Fruit fly (Drosophila melanogaster) whole organism, prepupa: Measurements from ENCODE around the gene awd.

Experiments
- CG10669 ChIP-seq: fragments of 200-800 bp; sonication (Bioruptor generic); optimal IDR thresholded peaks from 3 replicates; lab custom pipeline; 2018; ENCODE audit warnings: missing biosample characterization, mild to moderate bottlenecking, missing genetic modification characterization, moderate library complexity
- CG11294 ChIP-seq: fragments of 200-800 bp; sonication (Bioruptor generic); IDR thresholded peaks from 2 replicates; pipeline ENCODE4 v1.3.6; 2022; ENCODE audit warnings: missing biosample characterization, missing genetic modification characterization
- CG11902 ChIP-seq: fragments of 200-800 bp; sonication (Bioruptor generic); optimal IDR thresholded peaks from 3 replicates; lab custom pipeline; 2016; ENCODE audit warnings: missing biosample characterization, missing genetic modification characterization
- CG1621 ChIP-seq: fragments of 200-800 bp; sonication (Bioruptor generic); optimal IDR thresholded peaks from 3 replicates; lab custom pipeline; 2018; ENCODE audit warnings: missing biosample characterization, mild to moderate bottlenecking, missing genetic modification characterization
- CG31627 ChIP-seq: fragments of 200-800 bp; sonication (Bioruptor generic); optimal IDR thresholded peaks from 3 replicates; lab custom pipeline; 2016; ENCODE audit warnings: missing biosample characterization, missing genetic modification characterization
- CG32006 ChIP-seq: fragments of 200-800 bp; sonication (Bioruptor generic); optimal IDR thresholded peaks from 3 replicates; lab custom pipeline; 2017; ENCODE audit warnings: missing biosample characterization, mild to moderate bottlenecking, missing genetic modification characterization
- CG3919 ChIP-seq: fragments of 200-800 bp; sonication (Bioruptor generic); optimal IDR thresholded peaks from 3 replicates; lab custom pipeline; 2016; ENCODE audit warnings: missing biosample characterization, missing genetic modification characterization
- CG4318 ChIP-seq: fragments of 200-800 bp; sonication (Bioruptor generic); optimal IDR thresholded peaks from 3 replicates; lab custom pipeline; 2017; ENCODE audit warnings: missing biosample characterization, mild to moderate bottlenecking, missing genetic modification characterization
- CG7368 ChIP-seq: fragments of 200-800 bp; sonication (Bioruptor generic); optimal IDR thresholded peaks from 3 replicates; lab custom pipeline; 2016; ENCODE audit warnings: missing biosample characterization, missing genetic modification characterization
- CG8119 ChIP-seq: fragments of 200-800 bp; sonication (Bioruptor generic); IDR thresholded peaks from 3 replicates; pipeline ENCODE4 v1.3.6; 2022; ENCODE audit warnings: missing biosample characterization, missing genetic modification characterization
- CG8319 ChIP-seq: fragments of 200-800 bp; sonication (Bioruptor generic); optimal IDR thresholded peaks from 3 replicates; lab custom pipeline; 2016; ENCODE audit warnings: missing biosample characterization, missing genetic modification characterization
- CG9139 ChIP-seq: fragments of 200-800 bp; sonication (Bioruptor generic); optimal IDR thresholded peaks from 3 replicates; lab custom pipeline; 2017; ENCODE audit warnings: missing biosample characterization, mild to moderate bottlenecking, missing genetic modification characterization
- Eip78C ChIP-seq: fragments of 200-800 bp; sonication (Bioruptor generic); peaks from one replicate; lab custom pipeline; 2016; ENCODE audit warnings: missing biosample characterization, missing genetic modification characterization
- Eip93F ChIP-seq: fragments of 200-800 bp; sonication (Bioruptor generic); optimal IDR thresholded peaks from 2 replicates; lab custom pipeline; 2016; ENCODE audit warnings: missing biosample characterization, mild to moderate bottlenecking, missing genetic modification characterization
- Ets96B ChIP-seq: fragments of 200-800 bp; optimal IDR thresholded peaks from 2 replicates; lab custom pipeline; 2019; ENCODE audit warnings: missing biosample characterization, mild to moderate bottlenecking, missing genetic modification characterization, moderate library complexity
- Gug ChIP-seq: fragments of 200-800 bp; sonication (Bioruptor generic); IDR thresholded peaks from 2 replicates; pipeline ENCODE4 v1.3.6; 2022; ENCODE audit warnings: missing biosample characterization, missing genetic modification characterization
- Hr38 ChIP-seq: sonication (Bioruptor generic); optimal IDR thresholded peaks from 2 replicates; lab custom pipeline; 2016; ENCODE audit warnings: missing biosample characterization, missing genetic modification characterization
- Hr39 ChIP-seq: fragments of 200-800 bp; sonication (Bioruptor generic); optimal IDR thresholded peaks from 2 replicates; lab custom pipeline; 2016; ENCODE audit warnings: missing biosample characterization, missing genetic modification characterization
- Hr4 ChIP-seq: fragments of 200-800 bp; sonication (Bioruptor generic); optimal IDR thresholded peaks from 3 replicates; lab custom pipeline; 2016; ENCODE audit warnings: missing biosample characterization, missing genetic modification characterization
- Lpt ChIP-seq: fragments of 200-800 bp; sonication (Bioruptor generic); optimal IDR thresholded peaks from 3 replicates; lab custom pipeline; 2016; ENCODE audit warnings: missing biosample characterization, missing genetic modification characterization
- OdsH ChIP-seq: fragments of 200-800 bp; sonication (Bioruptor generic); optimal IDR thresholded peaks from 3 replicates; lab custom pipeline; 2016; ENCODE audit warnings: missing biosample characterization, missing genetic modification characterization
- achi ChIP-seq: fragments of 200-800 bp; sonication (Bioruptor generic); optimal IDR thresholded peaks from 3 replicates; lab custom pipeline; 2016; ENCODE audit warnings: missing biosample characterization, missing genetic modification characterization
- cyc ChIP-seq: fragments of 200-800 bp; sonication (Bioruptor generic); optimal IDR thresholded peaks from 3 replicates; lab custom pipeline; 2016; ENCODE audit warnings: missing biosample characterization, missing genetic modification characterization
- dac ChIP-seq: fragments of 200-800 bp; sonication (Bioruptor generic); optimal IDR thresholded peaks from 2 replicates; lab custom pipeline; 2017; ENCODE audit warnings: missing biosample characterization, mild to moderate bottlenecking, missing genetic modification characterization
- dsx ChIP-seq: fragments of 200-800 bp; optimal IDR thresholded peaks from 3 replicates; lab custom pipeline; 2019; ENCODE audit warnings: missing biosample characterization, mild to moderate bottlenecking, missing genetic modification characterization, moderate library complexity; ENCODE audit not compliant: poor library complexity, severe bottlenecking
- fd85E ChIP-seq: fragments of 200-800 bp; sonication (Bioruptor generic); optimal IDR thresholded peaks from 3 replicates; lab custom pipeline; 2016; ENCODE audit warnings: missing biosample characterization, missing genetic modification characterization
- fkh ChIP-seq: fragments of 200-800 bp; sonication (Bioruptor generic); optimal IDR thresholded peaks from 3 replicates; lab custom pipeline; 2017; ENCODE audit warnings: missing biosample characterization, mild to moderate bottlenecking, missing genetic modification characterization, moderate library complexity
- lz ChIP-seq: fragments of 200-800 bp; sonication (Bioruptor generic); optimal IDR thresholded peaks from 3 replicates; lab custom pipeline; 2016; ENCODE audit warnings: missing biosample characterization, missing genetic modification characterization
- net ChIP-seq: fragments of 200-800 bp; sonication (Bioruptor generic); optimal IDR thresholded peaks from 3 replicates; lab custom pipeline; 2016; ENCODE audit warnings: missing biosample characterization, missing genetic modification characterization
- pdm3 ChIP-seq: fragments of 200-800 bp; sonication (Bioruptor generic); optimal IDR thresholded peaks from 3 replicates; lab custom pipeline; 2016; ENCODE audit warnings: missing biosample characterization, missing genetic modification characterization
- ss ChIP-seq, 2 experiments: fragments of 200-800 bp; sonication (Bioruptor generic); optimal IDR thresholded peaks; 2 replicates in 1 of 2; 3 replicates in 1 of 2; lab custom pipeline; 2017 to 2018; ENCODE audit warnings: mild to moderate bottlenecking in 2 of 2, missing biosample characterization in 2 of 2, missing genetic modification characterization in 2 of 2, moderate library complexity in 1 of 2
- svp ChIP-seq: fragments of 200-800 bp; sonication (Bioruptor generic); peaks from one replicate; lab custom pipeline; 2016; ENCODE audit warnings: missing biosample characterization, missing genetic modification characterization
- topi ChIP-seq: fragments of 200-800 bp; sonication (Bioruptor generic); optimal IDR thresholded peaks from 3 replicates; lab custom pipeline; 2016; ENCODE audit warnings: missing biosample characterization, missing genetic modification characterization
- vri ChIP-seq: fragments of 200-800 bp; sonication (Bioruptor generic); optimal IDR thresholded peaks from 3 replicates; lab custom pipeline; 2016; ENCODE audit warnings: missing biosample characterization, mild to moderate bottlenecking, missing genetic modification characterization

awd gene

dm6 chr3R:31698143-31698776, 47.6 kb downstream of the awd start (continued):
- TF ChIP-seq Gug (GFP tag; lab: Robert Waterston, UW) (peak; percentile 57), net (peak; percentile 65), CG9139 (GFP tag; lab: Kevin White, UChicago) (peak; percentile 87), cyc (peak; percentile 96), CG32006 (peak; percentile 33), vri (GFP tag; lab: Kevin White, UChicago) (peak; percentile 95), Hr39 (GFP tag; lab: Kevin White, UChicago) (peak; percentile 95), topi (GFP tag; lab: Kevin White, UChicago) (peak; percentile 95), CG10669 (GFP tag; lab: Kevin White, UChicago) (peak; percentile 92), pdm3 (peak; percentile 84), Hr38 (GFP tag; lab: Kevin White, UChicago) (no peak), CG11902 (GFP tag; lab: Kevin White, UChicago) (peak; percentile 84), Lpt (peak; percentile 46), Ets96B (tag; lab: Kevin White, UChicago) (peak; percentile 95), fkh (no peak), CG1621 (peak; percentile 87), dac (GFP tag; lab: Kevin White, UChicago) (no peak), CG11294 (GFP tag; lab: Robert Waterston, UW) (no peak), CG3919 (peak; percentile 92), Eip93F (GFP tag; lab: Kevin White, UChicago) (peak; percentile 88), svp (GFP tag; lab: Kevin White, UChicago) (peak; percentile 98), CG8319 (GFP tag; lab: Kevin White, UChicago) (peak; percentile 80), CG7368 (GFP tag; lab: Kevin White, UChicago) (peak; percentile 78), Hr4 (GFP tag; lab: Kevin White, UChicago) (peak; percentile 53), ss (GFP tag; optimal IDR thresholded peaks at IDR 0.05; lab: Kevin White, UChicago) (peak; percentile 91 to 92), Eip78C (GFP tag; lab: Kevin White, UChicago) (peak; percentile 97), achi (peak; percentile 87), OdsH (GFP tag; lab: Kevin White, UChicago) (peak; percentile 86), CG4318 (no peak)

- TF ChIP-seq CG31627 (GFP tag; lab: Kevin White, UChicago) (no peak), fd85E (GFP tag; lab: Kevin White, UChicago) (no peak)
Measured at dm6 chr3R:31697606-31698005, 48.3 kb downstream of the awd start.

- no peak for TF ChIP-seq lz
- TF ChIP-seq Hr4 (GFP tag; lab: Kevin White, UChicago) = no peak
- no peak for TF ChIP-seq CG3919
- no peak for TF ChIP-seq CG8119 (GFP tag; lab: Robert Waterston, UW)
- TF ChIP-seq Eip78C (GFP tag; lab: Kevin White, UChicago) = no peak
- no peak for TF ChIP-seq dsx (GFP tag; lab: Kevin White, UChicago)
- TF ChIP-seq Hr39 (GFP tag; lab: Kevin White, UChicago) = no peak
- TF ChIP-seq fkh = no peak
- TF ChIP-seq, all 60 proteins: peak for 0
Measured at dm6 chr3R:31696664-31697063, 49.2 kb downstream of the awd start.
